Fruit fly (Drosophila melanogaster) whole organism, embryonic: ENCODE results near the gene Capa.

Experiments used
- Atf6 ChIP-seq: fragments of 200-800 bp; sonication (Bioruptor generic); IDR thresholded peaks from 2 replicates; pipeline ENCODE4 v1.3.6; 2022; ENCODE audit warnings: missing biosample characterization, missing genetic modification characterization
- Awh ChIP-seq: fragments of 200-800 bp; sonication (Bioruptor generic); IDR thresholded peaks from 2 replicates; pipeline ENCODE4, ENCODE4 v1.3.6; 2022; ENCODE audit warnings: missing biosample characterization, missing genetic modification characterization
- CG10267 ChIP-seq: fragments of 200-800 bp; sonication (Bioruptor generic); optimal IDR thresholded peaks from 2 replicates; lab custom pipeline; 2018; ENCODE audit warnings: missing biosample characterization, mild to moderate bottlenecking, missing genetic modification characterization, moderate library complexity
- CG11695 ChIP-seq: fragments of 200-800 bp; sonication (Bioruptor generic); IDR thresholded peaks from 3 replicates; pipeline ENCODE4 v1.3.6; 2022; ENCODE audit warnings: missing biosample characterization, missing genetic modification characterization
- CG17359 ChIP-seq: fragments of 200-800 bp; sonication (Bioruptor generic); optimal IDR thresholded peaks from 3 replicates; lab custom pipeline; 2018; ENCODE audit warnings: missing biosample characterization, mild to moderate bottlenecking, missing genetic modification characterization, moderate library complexity
- CG18011 ChIP-seq: fragments of 200-800 bp; sonication (Bioruptor generic); optimal IDR thresholded peaks from 2 replicates; lab custom pipeline; 2017; ENCODE audit warnings: missing biosample characterization, missing genetic modification characterization, mild to moderate bottlenecking, moderate library complexity, missing genotype
- CG18262 ChIP-seq: fragments of 200-800 bp; optimal IDR thresholded peaks from 3 replicates; lab custom pipeline; 2019; ENCODE audit warnings: missing biosample characterization, mild to moderate bottlenecking, missing genetic modification characterization, moderate library complexity
- CG2116 ChIP-seq: fragments of 200-800 bp; sonication (Bioruptor generic); optimal IDR thresholded peaks from 3 replicates; lab custom pipeline; 2018; ENCODE audit warnings: missing biosample characterization, mild to moderate bottlenecking, missing genetic modification characterization
- CG2120 ChIP-seq: fragments of 200-800 bp; sonication (Bioruptor generic); optimal IDR thresholded peaks from 3 replicates; lab custom pipeline; 2016; ENCODE audit warnings: missing biosample characterization, missing genetic modification characterization
- CG30020 ChIP-seq: fragments of 200-800 bp; optimal IDR thresholded peaks from 2 replicates; lab custom pipeline; 2019; ENCODE audit warnings: missing biosample characterization, mild to moderate bottlenecking, missing genetic modification characterization, moderate library complexity
- CG30431 ChIP-seq: fragments of 200-800 bp; sonication (Bioruptor generic); optimal IDR thresholded peaks from 2 replicates; lab custom pipeline; 2017; ENCODE audit warnings: missing biosample characterization, missing genetic modification characterization
- CG31388 ChIP-seq: fragments of 200-800 bp; sonication (Bioruptor generic); optimal IDR thresholded peaks from 2 replicates; lab custom pipeline; 2016; ENCODE audit warnings: missing biosample characterization, missing genetic modification characterization
- CG32772 ChIP-seq: fragments of 200-800 bp; sonication (Bioruptor generic); IDR thresholded peaks from 2 replicates; pipeline ENCODE4 v1.3.6; 2022; ENCODE audit warnings: missing biosample characterization, missing genetic modification characterization
- CG3407 ChIP-seq: fragments of 200-800 bp; sonication (Bioruptor generic); optimal IDR thresholded peaks from 2 replicates; lab custom pipeline; 2018; ENCODE audit warnings: missing biosample characterization, mild to moderate bottlenecking, missing genetic modification characterization
- CG6683 ChIP-seq: fragments of 200-800 bp; sonication (Bioruptor generic); optimal IDR thresholded peaks from 2 replicates; lab custom pipeline; 2017; ENCODE audit warnings: missing biosample characterization, mild to moderate bottlenecking, missing genetic modification characterization, missing genetic modification reagents
- CG6689 ChIP-seq: fragments of 200-800 bp; sonication (Bioruptor generic); IDR thresholded peaks from 2 replicates; pipeline ENCODE4 v1.3.6; 2022; ENCODE audit warnings: missing biosample characterization, missing genetic modification characterization
- CG7745 ChIP-seq: fragments of 200-800 bp; sonication (Bioruptor generic); optimal IDR thresholded peaks from 2 replicates; lab custom pipeline; 2018; ENCODE audit warnings: missing biosample characterization, mild to moderate bottlenecking, missing genetic modification characterization, moderate library complexity
- CG7963 ChIP-seq: fragments of 200-800 bp; sonication (Bioruptor generic); IDR thresholded peaks from 3 replicates; pipeline ENCODE4 v1.3.6; 2022; ENCODE audit warnings: missing biosample characterization, missing genetic modification characterization; ENCODE audit not compliant: partially characterized antibody
- CG8290 ChIP-seq, 3 experiments: fragments of 200-800 bp; sonication (Bioruptor generic); optimal IDR thresholded peaks; 2 replicates each; lab custom pipeline; 2016 to 2019; ENCODE audit warnings: missing biosample characterization in 3 of 3, missing genetic modification characterization in 3 of 3, mild to moderate bottlenecking in 2 of 3, moderate library complexity in 1 of 3
- CG8359 ChIP-seq: fragments of 200-800 bp; sonication (Bioruptor generic); optimal IDR thresholded peaks from 2 replicates; lab custom pipeline; 2017; ENCODE audit warnings: missing biosample characterization, mild to moderate bottlenecking, missing genetic modification characterization, borderline replicate concordance
- CG9797 ChIP-seq: fragments of 200-800 bp; sonication (Bioruptor generic); optimal IDR thresholded peaks from 3 replicates; lab custom pipeline; 2018; ENCODE audit warnings: missing biosample characterization, mild to moderate bottlenecking, missing genetic modification characterization
- CG9876 ChIP-seq: fragments of 200-800 bp; sonication (Bioruptor generic); optimal IDR thresholded peaks from 2 replicates; lab custom pipeline; 2016; ENCODE audit warnings: missing biosample characterization, missing genetic modification characterization
- CoRest ChIP-seq: fragments of 200-800 bp; sonication (Bioruptor generic); optimal IDR thresholded peaks from 3 replicates; lab custom pipeline; 2018; ENCODE audit warnings: missing biosample characterization, mild to moderate bottlenecking, missing genetic modification characterization, moderate library complexity
- Dfd ChIP-seq, 2 experiments: fragments of >200 bp; optimal IDR thresholded peaks; 2 replicates each; lab custom pipeline; 2017; ENCODE audit warnings: missing biosample characterization in 2 of 2, missing genetic modification characterization in 2 of 2
- Fer1 ChIP-seq: fragments of 200-800 bp; sonication (Bioruptor generic); optimal IDR thresholded peaks from 2 replicates; lab custom pipeline; 2017; ENCODE audit warnings: missing biosample characterization, mild to moderate bottlenecking, missing genetic modification characterization
- Lhr ChIP-seq: fragments of 200-800 bp; sonication (Bioruptor generic); optimal IDR thresholded peaks from 3 replicates; lab custom pipeline; 2017; ENCODE audit warnings: mild to moderate bottlenecking, missing biosample characterization, missing genetic modification reagents, missing genetic modification characterization
- MBD-R2 ChIP-seq: fragments of 200-800 bp; sonication (Bioruptor generic); IDR thresholded peaks from 2 replicates; pipeline ENCODE4 v1.3.6; 2022; ENCODE audit warnings: missing biosample characterization, missing genetic modification characterization
- MESR4 ChIP-seq: fragments of 200-800 bp; sonication (Bioruptor generic); optimal IDR thresholded peaks from 2 replicates; lab custom pipeline; 2018; ENCODE audit warnings: missing biosample characterization, mild to moderate bottlenecking, missing genetic modification characterization, moderate library complexity
- MTF-1 ChIP-seq: fragments of 200-800 bp; sonication (Bioruptor generic); optimal IDR thresholded peaks from 2 replicates; lab custom pipeline; 2018; ENCODE audit warnings: missing biosample characterization, mild to moderate bottlenecking, missing genetic modification characterization, borderline replicate concordance
- Myb ChIP-seq: fragments of 200-800 bp; sonication (Bioruptor generic); optimal IDR thresholded peaks from 2 replicates; lab custom pipeline; 2016; ENCODE audit warnings: missing biosample characterization, missing genetic modification characterization
- Nf-YA ChIP-seq: fragments of 200-800 bp; sonication (Bioruptor generic); IDR thresholded peaks from 2 replicates; pipeline ENCODE4 v1.3.6; 2022; ENCODE audit warnings: missing biosample characterization, missing genetic modification characterization
- Nf-YC ChIP-seq: fragments of 200-800 bp; optimal IDR thresholded peaks from 3 replicates; lab custom pipeline; 2019; ENCODE audit warnings: missing biosample characterization, mild to moderate bottlenecking, missing genetic modification characterization, moderate library complexity
- Oaz ChIP-seq: fragments of 200-800 bp; sonication (Bioruptor generic); IDR thresholded peaks from 2 replicates; pipeline ENCODE4 v1.3.6; 2022; ENCODE audit warnings: missing biosample characterization, missing genetic modification characterization
- Oli ChIP-seq: fragments of 200-800 bp; sonication (Bioruptor generic); optimal IDR thresholded peaks from 2 replicates; lab custom pipeline; 2018; ENCODE audit warnings: missing biosample characterization, mild to moderate bottlenecking, missing genetic modification characterization, moderate library complexity
- Pdp1 ChIP-seq, 2 experiments: fragments of 200-800 bp; sonication (Bioruptor generic); optimal IDR thresholded peaks; 3 replicates each; lab custom pipeline; 2016; ENCODE audit warnings: missing biosample characterization in 2 of 2, missing genetic modification characterization in 2 of 2, mild to moderate bottlenecking in 1 of 2, moderate library complexity in 1 of 2
- Sin3A ChIP-seq: fragments of >200 bp; optimal IDR thresholded peaks from 2 replicates; lab custom pipeline; 2018
- Vsx1 ChIP-seq: fragments of 200-800 bp; sonication (Bioruptor generic); optimal IDR thresholded peaks from 2 replicates; lab custom pipeline; 2017; ENCODE audit warnings: missing biosample characterization, mild to moderate bottlenecking, missing genetic modification characterization, missing genetic modification reagents
- dpn ChIP-seq, 2 experiments: fragments of 200-800 bp; sonication (Bioruptor generic); optimal IDR thresholded peaks; 3 replicates each; lab custom pipeline; 2016; ENCODE audit warnings: missing biosample characterization in 2 of 2, missing genetic modification characterization in 2 of 2
- grau ChIP-seq: fragments of 200-800 bp; optimal IDR thresholded peaks from 3 replicates; lab custom pipeline; 2019; ENCODE audit warnings: missing biosample characterization, mild to moderate bottlenecking, missing genetic modification characterization, moderate library complexity
- gro ChIP-seq: fragments of 200-800 bp; sonication (Bioruptor generic); optimal IDR thresholded peaks from 2 replicates; lab custom pipeline; 2016; ENCODE audit warnings: missing biosample characterization, missing genetic modification characterization
- gt ChIP-seq: fragments of 200-800 bp; sonication (Bioruptor generic); IDR thresholded peaks from 2 replicates; pipeline ENCODE4 v1.3.6; 2022; ENCODE audit warnings: missing biosample characterization, missing genetic modification characterization
- h ChIP-seq: fragments of >200 bp; optimal IDR thresholded peaks from 2 replicates; lab custom pipeline; 2017
- klu ChIP-seq: fragments of 200-800 bp; sonication (Bioruptor generic); IDR thresholded peaks from 2 replicates; pipeline ENCODE4 v1.3.6; 2022; ENCODE audit warnings: missing biosample characterization, missing genetic modification characterization
- scrt ChIP-seq: fragments of 200-800 bp; sonication (Bioruptor generic); optimal IDR thresholded peaks from 2 replicates; lab custom pipeline; 2018; ENCODE audit warnings: missing biosample characterization, mild to moderate bottlenecking, missing genetic modification characterization, moderate library complexity
- slbo ChIP-seq: fragments of 200-800 bp; sonication (Bioruptor generic); IDR thresholded peaks from 2 replicates; pipeline ENCODE4 v1.3.6; 2022; ENCODE audit warnings: missing biosample characterization, missing genetic modification characterization
- sr ChIP-seq: fragments of 200-800 bp; sonication (Bioruptor generic); IDR thresholded peaks from 3 replicates; pipeline ENCODE4 v1.3.6; 2022; ENCODE audit warnings: missing biosample characterization, missing genetic modification characterization
- twi ChIP-seq: fragments of 200-800 bp; optimal IDR thresholded peaks from 2 replicates; lab custom pipeline; 2019; ENCODE audit warnings: missing biosample characterization, mild to moderate bottlenecking, missing genetic modification characterization, moderate library complexity
- zen2 ChIP-seq: fragments of 200-800 bp; sonication (Bioruptor generic); IDR thresholded peaks from 3 replicates; pipeline ENCODE4 v1.3.6; 2022; ENCODE audit warnings: missing biosample characterization, missing genetic modification characterization; ENCODE audit not compliant: partially characterized antibody
- zfh1 ChIP-seq: fragments of 200-800 bp; sonication (Bioruptor generic); IDR thresholded peaks from 3 replicates; pipeline ENCODE4 v1.3.6; 2022; ENCODE audit warnings: missing biosample characterization, missing genetic modification characterization

The Capa gene

DNA sequence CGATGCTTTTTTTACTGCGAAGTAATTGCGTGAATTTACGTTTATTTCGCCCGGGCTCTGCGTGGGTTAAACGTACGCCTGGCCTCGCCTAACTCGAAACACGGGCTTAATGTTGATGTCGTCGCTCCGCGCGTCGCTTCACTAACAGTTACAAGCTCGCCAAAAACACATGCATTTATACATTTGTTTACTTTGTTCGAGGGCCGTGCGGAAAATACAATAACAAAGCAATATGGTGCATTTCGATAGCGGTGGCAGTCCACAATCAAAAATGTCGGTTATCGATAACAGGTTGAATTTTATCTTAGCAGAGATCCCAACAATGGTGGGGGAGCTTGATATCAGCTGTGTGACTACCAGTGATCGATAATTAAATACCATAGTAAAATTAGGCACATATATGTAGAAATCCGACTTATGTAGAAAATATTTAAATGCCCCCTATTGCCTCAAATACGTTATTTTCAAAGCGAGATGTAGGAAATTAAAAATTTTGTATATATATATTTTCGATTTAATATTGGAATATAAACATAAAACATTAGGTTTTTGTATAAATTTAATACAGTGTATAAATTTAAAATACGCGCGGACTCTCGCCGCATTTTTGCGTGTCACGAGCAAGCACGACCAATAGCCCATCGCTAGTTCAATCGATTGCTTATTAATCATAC is 45.3 kb downstream of the Capa start, which contains the start of gene Zip99C (continued):
- peak; percentile 59 for TF ChIP-seq CG9797 (GFP tag; lab: Kevin White, UChicago)
- TF ChIP-seq Nf-YC: peak; percentile 62
- TF ChIP-seq MESR4 (GFP tag; lab: Kevin White, UChicago): peak; percentile 35
- peak; percentile 64 for TF ChIP-seq CG10267 (tag; lab: Kevin White, UChicago)
- TF ChIP-seq CG6689: no peak
- TF ChIP-seq CoRest (tag; lab: Kevin White, UChicago): peak; percentile 69
- TF ChIP-seq Oaz: no peak
- no peak for TF ChIP-seq CG30431 (GFP tag; lab: Kevin White, UChicago)
- peak; percentile 16 for TF ChIP-seq twi
- TF ChIP-seq CG2116 (GFP tag; lab: Kevin White, UChicago): peak; percentile 97
- peak; percentile 11 for TF ChIP-seq Fer1 (GFP tag; lab: Kevin White, UChicago)
- TF ChIP-seq CG18262 (tag; lab: Kevin White, UChicago): peak; percentile 18
- peak; percentile 59; the same call in 2 of the 3 replicates for TF ChIP-seq CG7963 (GFP tag; lab: Robert Waterston, UW)
- peak; percentile 32; the same call in 1 of the 3 replicates for TF ChIP-seq zfh1 (GFP tag; lab: Robert Waterston, UW)
- no peak for TF ChIP-seq scrt
- no peak for TF ChIP-seq CG3407 (GFP tag; lab: Kevin White, UChicago)
- TF ChIP-seq gro (GFP tag; lab: Kevin White, UChicago): peak; percentile 6
- TF ChIP-seq Lhr (GFP tag; lab: Kevin White, UChicago): peak; percentile 85
- TF ChIP-seq grau (tag; lab: Kevin White, UChicago): peak; percentile 41
- peak; percentile 66; the same call in 1 of the 3 replicates for TF ChIP-seq zen2 (GFP tag; lab: Robert Waterston, UW)
- no peak for TF ChIP-seq CG7745 (tag; lab: Kevin White, UChicago)
- no peak for TF ChIP-seq CG8359
- no peak for TF ChIP-seq CG18011 (GFP tag; lab: Kevin White, UChicago)
- 0 out of 3 replicates have a peak, but pooled peaks have one; percentile 16 for TF ChIP-seq sr
- no peak for TF ChIP-seq CG6683
- no peak for TF ChIP-seq Oli (tag; lab: Kevin White, UChicago)
- TF ChIP-seq CG32772 (GFP tag; lab: Robert Waterston, UW): no peak
- no peak for TF ChIP-seq CG31388 (GFP tag; lab: Kevin White, UChicago)
- no peak for TF ChIP-seq Pdp1 (GFP tag; optimal IDR thresholded peaks at IDR 0.05; lab: Kevin White, UChicago)
- TF ChIP-seq CG11695: no peak
- TF ChIP-seq CG2120: peak; percentile 66
- TF ChIP-seq Nf-YA (GFP tag; lab: Robert Waterston, UW): no peak
- peak; percentile 60 for TF ChIP-seq CG30020
- peak; percentile 46 to 52 for TF ChIP-seq dpn (GFP tag; optimal IDR thresholded peaks at IDR 0.05; lab: Kevin White, UChicago)
- no peak for TF ChIP-seq Awh (GFP tag; lab: Robert Waterston, UW)
- TF ChIP-seq CG8290 (GFP tag; optimal IDR thresholded peaks at IDR 0.05; lab: Kevin White, UChicago): peak; percentile 74
- peak; percentile 11 to 87 for TF ChIP-seq CG8290 (tag; optimal IDR thresholded peaks at IDR 0.05; lab: Kevin White, UChicago)
- peak; percentile 45 for TF ChIP-seq MBD-R2
- TF ChIP-seq gt: no peak
- peak; percentile 100 for TF ChIP-seq MTF-1 (GFP tag; lab: Kevin White, UChicago)
- TF ChIP-seq Vsx1 (GFP tag; lab: Kevin White, UChicago): peak; percentile 35
- no peak for TF ChIP-seq CG9876 (GFP tag; lab: Kevin White, UChicago)
- no peak for TF ChIP-seq h (lab: Kevin White, UChicago)
- TF ChIP-seq slbo (GFP tag; lab: Robert Waterston, UW): peak; percentile 63
- TF ChIP-seq klu (GFP tag; lab: Robert Waterston, UW): 0 out of 2 replicates have a peak, but pooled peaks have one; percentile 10
- TF ChIP-seq Sin3A (lab: Kevin White, UChicago): peak; percentile 63
- TF ChIP-seq Myb (GFP tag; lab: Kevin White, UChicago): peak; percentile 36
- TF ChIP-seq Dfd (GFP tag; optimal IDR thresholded peaks at IDR 0.05; lab: Kevin White, UChicago): no peak
- TF ChIP-seq Atf6 (GFP tag; lab: Robert Waterston, UW): 0 out of 2 replicates have a peak, but pooled peaks have one; percentile 11
- no peak for TF ChIP-seq CG17359
